Worm (Caenorhabditis elegans) whole organism, L1 larva: Measurements from ENCODE around the gene Y41G9A.17.

Experiments used
- C16A3.4 ChIP-seq: fragments of 150-350 bp; optimal IDR thresholded peaks from 2 replicates; lab custom pipeline; 2014; ENCODE audit warnings: missing biosample characterization, missing genetic modification characterization
- C34B4.2 ChIP-seq: sonication (generic microtip); optimal IDR thresholded peaks from 2 replicates; lab custom pipeline; 2017; ENCODE audit warnings: mild to moderate bottlenecking, missing genetic modification characterization, missing compliant biosample characterization
- F16B12.6 ChIP-seq: fragments of 150-350 bp; optimal IDR thresholded peaks from 2 replicates; lab custom pipeline; 2014; ENCODE audit warnings: missing biosample characterization, missing genetic modification characterization
- Y116A8C.19 ChIP-seq: sonication (generic microtip); optimal IDR thresholded peaks from 2 replicates; lab custom pipeline; 2016; ENCODE audit warnings: missing compliant biosample characterization, missing genetic modification characterization, borderline replicate concordance
- aha-1 ChIP-seq: fragments of 150-350 bp; optimal IDR thresholded peaks from 2 replicates; lab custom pipeline; 2014; ENCODE audit warnings: missing biosample characterization, missing genetic modification characterization
- alr-1 ChIP-seq: fragments of 200-800 bp; sonication (Bioruptor generic); optimal IDR thresholded peaks from 2 replicates; lab custom pipeline; 2018; ENCODE audit warnings: borderline replicate concordance, mild to moderate bottlenecking, missing genetic modification characterization, missing compliant biosample characterization
- aly-2 ChIP-seq: fragments of 150-350 bp; optimal IDR thresholded peaks from 2 replicates; lab custom pipeline; 2014; ENCODE audit warnings: missing biosample characterization, missing genetic modification characterization
- ama-1 ChIP-seq: fragments of 150-350 bp; optimal IDR thresholded peaks from 2 replicates; lab custom pipeline; 2014
- blmp-1 ChIP-seq: fragments of 150-350 bp; optimal IDR thresholded peaks from 2 replicates; lab custom pipeline; 2014; ENCODE audit warnings: missing biosample characterization, missing genetic modification characterization
- ceh-63 ChIP-seq: fragments of 200-800 bp; sonication (Bioruptor generic); optimal IDR thresholded peaks from 2 replicates; lab custom pipeline; 2018; ENCODE audit warnings: mild to moderate bottlenecking, missing genetic modification characterization, missing compliant biosample characterization
- ceh-88 ChIP-seq: fragments of 200-800 bp; sonication (Bioruptor generic); IDR thresholded peaks from 2 replicates; pipeline ENCODE4 v1.3.6; 2022; ENCODE audit warnings: missing genetic modification characterization, missing compliant biosample characterization
- ceh-90 ChIP-seq: sonication (generic microtip); optimal IDR thresholded peaks from 2 replicates; lab custom pipeline; 2016; ENCODE audit warnings: missing genetic modification characterization, missing compliant biosample characterization
- ces-1 ChIP-seq: fragments of 150-350 bp; optimal IDR thresholded peaks from 2 replicates; lab custom pipeline; 2014; ENCODE audit warnings: missing biosample characterization, missing genetic modification reagents, missing genetic modification characterization
- dpl-1 ChIP-seq, 3 experiments: fragments of 150-350 bp in 2 of 3; sonication (generic microtip) in 1 of 3; optimal IDR thresholded peaks; 2 replicates each; lab custom pipeline; 2014 to 2017; ENCODE audit warnings: missing biosample characterization in 3 of 3, missing genetic modification characterization in 3 of 3, missing genetic modification reagents in 3 of 3
- dsc-1 ChIP-seq: sonication (generic microtip); optimal IDR thresholded peaks from 2 replicates; lab custom pipeline; 2016; ENCODE audit warnings: mild to moderate bottlenecking, missing genetic modification characterization, missing compliant biosample characterization
- efl-1 ChIP-seq, 4 experiments: fragments of 150-350 bp; optimal IDR thresholded peaks in 3 of 4; peaks in 1 of 4; 1 replicate in 1 of 4; 2 replicates in 3 of 4; lab custom pipeline; 2014; ENCODE audit warnings: missing biosample characterization in 2 of 4, missing genetic modification characterization in 2 of 4, missing genetic modification reagents in 2 of 4
- efl-3 ChIP-seq: fragments of 200-800 bp; sonication (Bioruptor generic); optimal IDR thresholded peaks from 2 replicates; lab custom pipeline; 2018; ENCODE audit warnings: mild to moderate bottlenecking, missing genetic modification characterization, missing compliant biosample characterization
- egl-13 ChIP-seq: sonication (generic microtip); optimal IDR thresholded peaks from 2 replicates; lab custom pipeline; 2016; ENCODE audit warnings: missing genotype, missing genetic modification reagents, missing genetic modification characterization, missing compliant biosample characterization
- elt-3 ChIP-seq, 6 experiments: fragments of 150-350 bp in 1 of 6; sonication (generic microtip); optimal IDR thresholded peaks; 2 replicates each; lab custom pipeline; 2017 to 2018; ENCODE audit warnings: missing biosample characterization in 6 of 6, missing genetic modification characterization in 6 of 6, inconsistent platforms in 1 of 6
- ets-5 ChIP-seq: fragments of 200-800 bp; sonication (Bioruptor generic); IDR thresholded peaks from 2 replicates; pipeline ENCODE4 v1.3.6; 2022; ENCODE audit warnings: missing genetic modification characterization, missing compliant biosample characterization
- fkh-10 ChIP-seq: sonication (generic microtip); optimal IDR thresholded peaks from 2 replicates; lab custom pipeline; 2017; ENCODE audit warnings: missing biosample characterization, missing genetic modification reagents, missing genetic modification characterization
- fkh-8 ChIP-seq: sonication (generic microtip); optimal IDR thresholded peaks from 2 replicates; lab custom pipeline; 2016; ENCODE audit warnings: mild to moderate bottlenecking, missing genetic modification characterization, missing compliant biosample characterization
- fos-1 ChIP-seq: fragments of 150-350 bp; optimal IDR thresholded peaks from 2 replicates; lab custom pipeline; 2014; ENCODE audit warnings: missing biosample characterization, missing genetic modification characterization
- grh-1 ChIP-seq: fragments of 200-800 bp; sonication (Bioruptor generic); IDR thresholded peaks from 2 replicates; pipeline ENCODE4 v1.3.6; 2022; ENCODE audit warnings: missing genetic modification reagents, missing genetic modification characterization, missing compliant biosample characterization
- irx-1 ChIP-seq: sonication (generic microtip); optimal IDR thresholded peaks from 2 replicates; lab custom pipeline; 2016; ENCODE audit warnings: missing genetic modification characterization, missing compliant biosample characterization
- isw-1 ChIP-seq: fragments of 200-800 bp; sonication (Bioruptor generic); IDR thresholded peaks from 2 replicates; pipeline ENCODE4 v1.3.6; 2022; ENCODE audit warnings: missing genetic modification characterization, missing compliant biosample characterization
- jun-1 ChIP-seq: fragments of 150-350 bp; optimal IDR thresholded peaks from 2 replicates; lab custom pipeline; 2014; ENCODE audit warnings: missing biosample characterization, missing genetic modification reagents, missing genetic modification characterization
- lin-15B ChIP-seq: fragments of 150-350 bp; sonication (generic microtip); optimal IDR thresholded peaks from 3 replicates; lab custom pipeline; 2014; ENCODE audit warnings: missing biosample characterization, missing genetic modification characterization
- lin-35 ChIP-seq, 2 experiments: fragments of 150-350 bp; optimal IDR thresholded peaks; 2 replicates each; lab custom pipeline; 2014; ENCODE audit warnings: missing biosample characterization in 2 of 2, missing genetic modification characterization in 2 of 2, missing genetic modification reagents in 2 of 2
- lir-3 ChIP-seq: sonication (generic microtip); optimal IDR thresholded peaks from 2 replicates; lab custom pipeline; 2016; ENCODE audit warnings: mild to moderate bottlenecking, missing genetic modification characterization, moderate library complexity, missing compliant biosample characterization; ENCODE audit not compliant: poor library complexity
- lsy-2 ChIP-seq, 2 experiments: fragments of 150-350 bp; optimal IDR thresholded peaks; 2 replicates each; lab custom pipeline; 2014; ENCODE audit warnings: missing biosample characterization in 2 of 2, missing genetic modification characterization in 2 of 2
- mep-1 ChIP-seq: fragments of 150-350 bp; optimal IDR thresholded peaks from 2 replicates; lab custom pipeline; 2014; ENCODE audit warnings: missing biosample characterization, missing genetic modification characterization
- nhr-11 ChIP-seq: fragments of 150-350 bp; optimal IDR thresholded peaks from 2 replicates; lab custom pipeline; 2014; ENCODE audit warnings: missing biosample characterization, missing genetic modification characterization
- nhr-12 ChIP-seq: sonication (generic microtip); optimal IDR thresholded peaks from 2 replicates; lab custom pipeline; 2017; ENCODE audit warnings: missing biosample characterization, missing genetic modification characterization
- nhr-20 ChIP-seq: sonication (generic microtip); optimal IDR thresholded peaks from 2 replicates; lab custom pipeline; 2016; ENCODE audit warnings: mild to moderate bottlenecking, missing genetic modification characterization, missing compliant biosample characterization
- nhr-28 ChIP-seq: fragments of 150-350 bp; optimal IDR thresholded peaks from 2 replicates; lab custom pipeline; 2014; ENCODE audit warnings: missing biosample characterization, missing genetic modification characterization
- nhr-71 ChIP-seq: sonication (generic microtip); optimal IDR thresholded peaks from 2 replicates; lab custom pipeline; 2016; ENCODE audit warnings: mild to moderate bottlenecking, missing genetic modification characterization, moderate library complexity, missing compliant biosample characterization
- nhr-77 ChIP-seq: fragments of 150-350 bp; optimal IDR thresholded peaks from 2 replicates; lab custom pipeline; 2014; ENCODE audit warnings: missing biosample characterization, missing genetic modification characterization
- nhr-85 ChIP-seq: sonication (generic microtip); peaks from one replicate; lab custom pipeline; 2016; ENCODE audit warnings: missing genetic modification characterization, inconsistent platforms, missing compliant biosample characterization
- nhr-90 ChIP-seq: sonication (generic microtip); optimal IDR thresholded peaks from 2 replicates; lab custom pipeline; 2016; ENCODE audit warnings: mild to moderate bottlenecking, missing genetic modification characterization, missing compliant biosample characterization; ENCODE audit not compliant: poor library complexity
- pag-3 ChIP-seq: sonication (generic microtip); optimal IDR thresholded peaks from 2 replicates; lab custom pipeline; 2017; ENCODE audit warnings: missing genetic modification characterization, mild to moderate bottlenecking, missing compliant biosample characterization, antibody characterized with exemption, borderline replicate concordance; ENCODE audit not compliant: insufficient read depth
- pax-3 ChIP-seq: fragments of 200-800 bp; sonication (Bioruptor generic); optimal IDR thresholded peaks from 2 replicates; lab custom pipeline; 2018; ENCODE audit warnings: mild to moderate bottlenecking, missing genetic modification characterization, moderate library complexity, missing compliant biosample characterization
- skn-1 ChIP-seq: fragments of 150-350 bp; optimal IDR thresholded peaks from 2 replicates; lab custom pipeline; 2014; ENCODE audit warnings: missing biosample characterization, missing genetic modification characterization
- snpc-4 ChIP-seq: fragments of 150-350 bp; optimal IDR thresholded peaks from 2 replicates; lab custom pipeline; 2014; ENCODE audit warnings: missing biosample characterization, missing genetic modification characterization
- sox-4 ChIP-seq: sonication (generic microtip); optimal IDR thresholded peaks from 2 replicates; lab custom pipeline; 2016; ENCODE audit warnings: missing genetic modification characterization, missing compliant biosample characterization
- sup-37 ChIP-seq: fragments of 200-800 bp; sonication (Bioruptor generic); optimal IDR thresholded peaks from 2 replicates; lab custom pipeline; 2018; ENCODE audit warnings: mild to moderate bottlenecking, missing genetic modification characterization, missing compliant biosample characterization
- swsn-7 ChIP-seq: sonication (generic microtip); optimal IDR thresholded peaks from 2 replicates; lab custom pipeline; 2016; ENCODE audit warnings: missing genetic modification characterization, missing compliant biosample characterization
- tbx-2 ChIP-seq: sonication (generic microtip); optimal IDR thresholded peaks from 2 replicates; lab custom pipeline; 2016; ENCODE audit warnings: missing genetic modification characterization, missing compliant biosample characterization
- unc-130 ChIP-seq: fragments of 150-350 bp; optimal IDR thresholded peaks from 2 replicates; lab custom pipeline; 2017; ENCODE audit warnings: missing biosample characterization, missing genetic modification characterization, inconsistent platforms
- unc-98 ChIP-seq: fragments of 200-800 bp; sonication (Bioruptor generic); IDR thresholded peaks from 2 replicates; pipeline ENCODE4 v1.3.6; 2022; ENCODE audit warnings: missing genetic modification characterization, missing compliant biosample characterization
- vab-15 ChIP-seq: sonication (generic microtip); optimal IDR thresholded peaks from 2 replicates; lab custom pipeline; 2017; ENCODE audit warnings: missing genotype, mild to moderate bottlenecking, missing genetic modification characterization, missing compliant biosample characterization
- xbp-1 ChIP-seq: sonication (generic microtip); optimal IDR thresholded peaks from 2 replicates; lab custom pipeline; 2016; ENCODE audit warnings: missing genetic modification characterization, missing compliant biosample characterization
- ztf-4 ChIP-seq: fragments of 150-350 bp; optimal IDR thresholded peaks from 2 replicates; lab custom pipeline; 2014; ENCODE audit warnings: missing biosample characterization, missing genetic modification characterization

Gene Y41G9A.17

DNA sequence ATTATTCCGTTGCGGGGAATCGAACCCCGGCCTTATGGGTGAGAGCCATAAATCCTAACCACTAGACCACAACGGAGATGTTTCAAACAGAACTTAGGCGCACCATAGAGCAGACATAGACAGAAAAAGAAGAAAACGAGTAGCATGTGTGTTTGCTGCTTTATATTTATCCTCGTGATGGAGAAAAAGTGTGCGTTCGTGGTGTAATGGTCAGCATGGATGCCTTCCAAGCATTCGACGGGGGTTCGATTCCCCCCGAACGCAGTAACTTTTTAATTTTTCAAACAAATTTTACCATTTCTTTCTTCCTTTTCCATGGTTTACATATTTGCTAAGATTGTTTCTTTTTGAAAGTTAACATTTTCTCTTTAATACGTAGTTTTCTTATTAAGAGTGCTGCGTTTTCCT, 36.4 kb upstream of the Y41G9A.17 start (continued):
- peak; percentile 76 for TF ChIP-seq ceh-63
- TF ChIP-seq sox-4: peak; percentile 87
- no peak for TF ChIP-seq ces-1 (GFP tag; lab: Kevin White, UChicago)
- TF ChIP-seq lin-35 (GFP tag; optimal IDR thresholded peaks at IDR 0.05; lab: Kevin White, UChicago): peak; percentile 64 to 84
- peak; percentile 92 for TF ChIP-seq tbx-2 (tag; lab: Kevin White, UChicago)
- TF ChIP-seq xbp-1 (tag; lab: Kevin White, UChicago): peak; percentile 91
- TF ChIP-seq skn-1: peak; percentile 79
- TF ChIP-seq grh-1: peak; percentile 83
- TF ChIP-seq unc-130 (tag; lab: Kevin White, UChicago): peak; percentile 72
- peak; percentile 95 for TF ChIP-seq nhr-71 (tag; lab: Kevin White, UChicago)
- peak; percentile 92 for TF ChIP-seq nhr-85
- peak; percentile 90 for TF ChIP-seq C16A3.4
- TF ChIP-seq ceh-88 (GFP tag; lab: Robert Waterston, UW): peak; percentile 93
- TF ChIP-seq ama-1 (lab: Kevin White, UChicago): peak; percentile 55
- no peak for TF ChIP-seq C34B4.2 (tag; lab: Kevin White, UChicago)
- TF ChIP-seq elt-3 (tag; optimal IDR thresholded peaks at IDR 0.05; lab: Kevin White, UChicago): peak in 3 of 6 experiments; percentile 14 to 94 (median 51)
- no peak for TF ChIP-seq ets-5 (GFP tag; lab: Robert Waterston, UW)
- TF ChIP-seq ztf-4 (tag; lab: Kevin White, UChicago): peak; percentile 83
- peak; percentile 52 for TF ChIP-seq efl-3 (GFP tag; lab: Kevin White, UChicago)
- peak; percentile 28 for TF ChIP-seq ceh-90 (tag; lab: Kevin White, UChicago)
- peak; percentile 96 for TF ChIP-seq aly-2 (tag; lab: Kevin White, UChicago)
- peak; percentile 55 for TF ChIP-seq nhr-28 (tag; lab: Kevin White, UChicago)
- peak; percentile 69; the same call in 1 of the 2 replicates for TF ChIP-seq unc-98 (GFP tag; lab: Robert Waterston, UW)
- TF ChIP-seq lsy-2 (tag; optimal IDR thresholded peaks at IDR 0.05; lab: Kevin White, UChicago): peak; percentile 82 to 84
- TF ChIP-seq nhr-20: peak; percentile 94
- no peak for TF ChIP-seq aha-1
- TF ChIP-seq sup-37 (GFP tag; lab: Kevin White, UChicago): peak; percentile 68
- TF ChIP-seq swsn-7: peak; percentile 94
- TF ChIP-seq jun-1 (tag; lab: Kevin White, UChicago): peak; percentile 90
- no peak for TF ChIP-seq pag-3 (tag; lab: Kevin White, UChicago)
- peak; percentile 81 for TF ChIP-seq pax-3 (tag; lab: Kevin White, UChicago)
- no peak for TF ChIP-seq nhr-12 (tag; lab: Kevin White, UChicago)
- TF ChIP-seq egl-13 (tag; lab: Kevin White, UChicago): peak; percentile 92
- peak; percentile 64 for TF ChIP-seq nhr-11 (tag; lab: Kevin White, UChicago)
- peak; percentile 74 for TF ChIP-seq isw-1 (GFP tag; lab: Robert Waterston, UW)
- TF ChIP-seq Y116A8C.19 (tag; lab: Kevin White, UChicago): no peak
- TF ChIP-seq alr-1: no peak
- no peak for TF ChIP-seq blmp-1
- peak; percentile 77 for TF ChIP-seq snpc-4 (tag; lab: Kevin White, UChicago)
- TF ChIP-seq mep-1 (tag; lab: Kevin White, UChicago): peak; percentile 86
- peak; percentile 90 for TF ChIP-seq fkh-10 (GFP tag; lab: Kevin White, UChicago)
- TF ChIP-seq dsc-1 (tag; lab: Kevin White, UChicago): peak; percentile 98
- peak; percentile 10 to 49 (median 46) for TF ChIP-seq dpl-1 (GFP tag; optimal IDR thresholded peaks at IDR 0.05; lab: Kevin White, UChicago)
- peak; percentile 93 for TF ChIP-seq nhr-77 (tag; lab: Kevin White, UChicago)
- TF ChIP-seq vab-15 (tag; lab: Kevin White, UChicago): no peak
- TF ChIP-seq lir-3: peak; percentile 88
- peak; percentile 53 to 59 for TF ChIP-seq efl-1 (optimal IDR thresholded peaks at IDR 0.05; lab: Kevin White, UChicago)
- peak; percentile 19 to 95 for TF ChIP-seq efl-1 (GFP tag; optimal IDR thresholded peaks at IDR 0.05 in 1 of 2; lab: Kevin White, UChicago)
- peak; percentile 88 for TF ChIP-seq fos-1 (tag; lab: Kevin White, UChicago)
- TF ChIP-seq nhr-90 (tag; lab: Kevin White, UChicago): peak; percentile 94
- TF ChIP-seq F16B12.6 (tag; lab: Kevin White, UChicago): no peak
- peak; percentile 91 for TF ChIP-seq fkh-8 (tag; lab: Kevin White, UChicago)
- TF ChIP-seq lin-15B (tag; lab: Kevin White, UChicago): no peak
- peak; percentile 92 for TF ChIP-seq irx-1 (tag; lab: Kevin White, UChicago)
